Fruit fly (Drosophila melanogaster) whole organism, embryonic: Measurements from ENCODE around the gene se.

Experiments used
- BEAF-32 ChIP-seq: fragments of 200-800 bp; sonication (Bioruptor generic); optimal IDR thresholded peaks from 3 replicates; lab custom pipeline; 2017; ENCODE audit warnings: missing biosample characterization, missing genetic modification characterization, mild to moderate bottlenecking, moderate library complexity, missing genetic modification reagents
- CG11504 ChIP-seq: fragments of 200-800 bp; sonication (Bioruptor generic); optimal IDR thresholded peaks from 3 replicates; lab custom pipeline; 2019; ENCODE audit warnings: missing biosample characterization, mild to moderate bottlenecking, missing genetic modification characterization, moderate library complexity
- CG11695 ChIP-seq: fragments of 200-800 bp; sonication (Bioruptor generic); IDR thresholded peaks from 3 replicates; pipeline ENCODE4 v1.3.6; 2022; ENCODE audit warnings: missing biosample characterization, missing genetic modification characterization
- CG13123 ChIP-seq: fragments of 200-800 bp; sonication (Bioruptor generic); optimal IDR thresholded peaks from 2 replicates; lab custom pipeline; 2016; ENCODE audit warnings: missing biosample characterization, missing genetic modification characterization
- CG14050 ChIP-seq: fragments of 200-800 bp; sonication (Bioruptor generic); IDR thresholded peaks from 3 replicates; pipeline ENCODE4 v1.3.6; 2022; ENCODE audit warnings: missing biosample characterization, missing genetic modification characterization
- CG14667 ChIP-seq: fragments of 200-800 bp; sonication (Bioruptor generic); IDR thresholded peaks from 2 replicates; pipeline ENCODE4 v1.3.6; 2022; ENCODE audit warnings: missing biosample characterization, missing genetic modification characterization
- CG15073 ChIP-seq: fragments of 200-800 bp; sonication (Bioruptor generic); optimal IDR thresholded peaks from 2 replicates; lab custom pipeline; 2016; ENCODE audit warnings: missing biosample characterization, missing genetic modification characterization
- CG17385 ChIP-seq: fragments of 200-800 bp; sonication (Bioruptor generic); optimal IDR thresholded peaks from 3 replicates; lab custom pipeline; 2018; ENCODE audit warnings: missing biosample characterization, mild to moderate bottlenecking, missing genetic modification characterization
- CG18262 ChIP-seq: fragments of 200-800 bp; optimal IDR thresholded peaks from 3 replicates; lab custom pipeline; 2019; ENCODE audit warnings: missing biosample characterization, mild to moderate bottlenecking, missing genetic modification characterization, moderate library complexity
- CG18619 ChIP-seq: fragments of 200-800 bp; sonication (Bioruptor generic); optimal IDR thresholded peaks from 3 replicates; lab custom pipeline; 2017; ENCODE audit warnings: missing biosample characterization, mild to moderate bottlenecking, missing genetic modification characterization
- CG18764 ChIP-seq: fragments of 200-800 bp; sonication (Bioruptor generic); optimal IDR thresholded peaks from 3 replicates; lab custom pipeline; 2016; ENCODE audit warnings: missing biosample characterization, missing genetic modification characterization
- CG34422 ChIP-seq: fragments of 200-800 bp; sonication (Bioruptor generic); IDR thresholded peaks from 3 replicates; pipeline ENCODE4 v1.3.6; 2022; ENCODE audit warnings: missing biosample characterization, missing genetic modification characterization
- CG3838 ChIP-seq: fragments of 200-800 bp; sonication (Bioruptor generic); optimal IDR thresholded peaks from 3 replicates; lab custom pipeline; 2016; ENCODE audit warnings: missing biosample characterization, missing genetic modification characterization
- CG4730 ChIP-seq: fragments of 200-800 bp; sonication (Bioruptor generic); IDR thresholded peaks from 2 replicates; pipeline ENCODE4 v1.3.6; 2022; ENCODE audit warnings: missing biosample characterization, missing genetic modification characterization
- CG6689 ChIP-seq: fragments of 200-800 bp; sonication (Bioruptor generic); IDR thresholded peaks from 2 replicates; pipeline ENCODE4 v1.3.6; 2022; ENCODE audit warnings: missing biosample characterization, missing genetic modification characterization
- CG7372 ChIP-seq: fragments of 200-800 bp; sonication (Bioruptor generic); IDR thresholded peaks from 2 replicates; pipeline ENCODE4 v1.3.6; 2022; ENCODE audit warnings: missing biosample characterization, missing genetic modification characterization
- CG8944 ChIP-seq: fragments of 200-800 bp; sonication (Bioruptor generic); optimal IDR thresholded peaks from 3 replicates; lab custom pipeline; 2016; ENCODE audit warnings: missing biosample characterization, missing genetic modification characterization
- CG9727 ChIP-seq: fragments of 200-800 bp; sonication (Bioruptor generic); optimal IDR thresholded peaks from 3 replicates; lab custom pipeline; 2017; ENCODE audit warnings: missing biosample characterization, mild to moderate bottlenecking, missing genetic modification characterization
- Deaf1 ChIP-seq: fragments of 200-800 bp; optimal IDR thresholded peaks from 3 replicates; lab custom pipeline; 2019; ENCODE audit warnings: missing biosample characterization, mild to moderate bottlenecking, missing genetic modification characterization, moderate library complexity
- Dp ChIP-seq: fragments of 200-800 bp; sonication (Bioruptor generic); optimal IDR thresholded peaks from 2 replicates; lab custom pipeline; 2018; ENCODE audit warnings: missing biosample characterization, mild to moderate bottlenecking, missing genetic modification characterization, moderate library complexity
- Dref ChIP-seq: fragments of 200-800 bp; sonication (Bioruptor generic); IDR thresholded peaks from 2 replicates; pipeline ENCODE4 v1.3.6; 2022; ENCODE audit warnings: missing biosample characterization, missing genetic modification characterization
- ERR ChIP-seq: fragments of 200-800 bp; sonication (Bioruptor generic); optimal IDR thresholded peaks from 2 replicates; lab custom pipeline; 2016; ENCODE audit warnings: missing biosample characterization, missing genetic modification characterization
- Ets65A ChIP-seq: fragments of 200-800 bp; sonication (Bioruptor generic); peaks from one replicate; lab custom pipeline; 2016; ENCODE audit warnings: missing biosample characterization, missing genetic modification characterization
- Hey ChIP-seq: fragments of 200-800 bp; sonication (Bioruptor generic); optimal IDR thresholded peaks from 3 replicates; lab custom pipeline; 2018; ENCODE audit warnings: missing biosample characterization, mild to moderate bottlenecking, missing genetic modification characterization
- Lim3 ChIP-seq: fragments of 200-800 bp; sonication (Bioruptor generic); IDR thresholded peaks from 2 replicates; pipeline ENCODE4 v1.3.6; 2022; ENCODE audit warnings: missing biosample characterization, missing genetic modification characterization
- MBD-R2 ChIP-seq: fragments of 200-800 bp; sonication (Bioruptor generic); IDR thresholded peaks from 2 replicates; pipeline ENCODE4 v1.3.6; 2022; ENCODE audit warnings: missing biosample characterization, missing genetic modification characterization
- Oli ChIP-seq: fragments of 200-800 bp; sonication (Bioruptor generic); optimal IDR thresholded peaks from 2 replicates; lab custom pipeline; 2018; ENCODE audit warnings: missing biosample characterization, mild to moderate bottlenecking, missing genetic modification characterization, moderate library complexity
- al ChIP-seq: fragments of 200-800 bp; sonication (Bioruptor generic); IDR thresholded peaks from 2 replicates; pipeline ENCODE4 v1.3.6; 2022; ENCODE audit warnings: missing biosample characterization, missing genetic modification characterization
- ash1 ChIP-seq: fragments of 200-800 bp; sonication (Bioruptor generic); optimal IDR thresholded peaks from 2 replicates; lab custom pipeline; 2018; ENCODE audit warnings: missing biosample characterization, mild to moderate bottlenecking, missing genetic modification characterization
- cas ChIP-seq: fragments of 200-800 bp; sonication (Bioruptor generic); IDR thresholded peaks from 2 replicates; pipeline ENCODE4 v1.3.6; 2022; ENCODE audit warnings: missing biosample characterization, missing genetic modification characterization
- chif ChIP-seq, 2 experiments: fragments of 200-800 bp; sonication (Bioruptor generic); optimal IDR thresholded peaks; 3 replicates each; lab custom pipeline; 2016; ENCODE audit warnings: missing biosample characterization in 2 of 2, missing genetic modification characterization in 2 of 2
- dm ChIP-seq: fragments of 200-800 bp; sonication (Bioruptor generic); optimal IDR thresholded peaks from 3 replicates; lab custom pipeline; 2016; ENCODE audit warnings: missing biosample characterization, missing genetic modification characterization
- fd96Cb ChIP-seq: fragments of 200-800 bp; sonication (Bioruptor generic); optimal IDR thresholded peaks from 2 replicates; lab custom pipeline; 2018; ENCODE audit warnings: missing biosample characterization, mild to moderate bottlenecking, missing genetic modification characterization, moderate library complexity
- gcm ChIP-seq: fragments of 200-800 bp; sonication (Bioruptor generic); optimal IDR thresholded peaks from 2 replicates; lab custom pipeline; 2019; ENCODE audit warnings: missing biosample characterization, mild to moderate bottlenecking, missing genetic modification characterization, moderate library complexity
- grau ChIP-seq: fragments of 200-800 bp; optimal IDR thresholded peaks from 3 replicates; lab custom pipeline; 2019; ENCODE audit warnings: missing biosample characterization, mild to moderate bottlenecking, missing genetic modification characterization, moderate library complexity
- h ChIP-seq: fragments of >200 bp; optimal IDR thresholded peaks from 2 replicates; lab custom pipeline; 2017
- her ChIP-seq: fragments of 200-800 bp; sonication (Bioruptor generic); optimal IDR thresholded peaks from 2 replicates; lab custom pipeline; 2016; ENCODE audit warnings: missing biosample characterization, missing genetic modification characterization
- jing ChIP-seq: fragments of 200-800 bp; sonication (Bioruptor generic); optimal IDR thresholded peaks from 2 replicates; lab custom pipeline; 2018; ENCODE audit warnings: missing biosample characterization, mild to moderate bottlenecking, missing genetic modification characterization
- jumu ChIP-seq: fragments of 200-800 bp; sonication (Bioruptor generic); optimal IDR thresholded peaks from 3 replicates; lab custom pipeline; 2016; ENCODE audit warnings: missing biosample characterization, missing genetic modification characterization
- onecut ChIP-seq: fragments of 200-800 bp; sonication (Bioruptor generic); IDR thresholded peaks from 2 replicates; pipeline ENCODE4 v1.3.6; 2022; ENCODE audit warnings: missing biosample characterization, missing genetic modification characterization
- otp ChIP-seq: fragments of 200-800 bp; sonication (Bioruptor generic); IDR thresholded peaks from 3 replicates; pipeline ENCODE4, ENCODE4 v1.3.6; 2022; ENCODE audit warnings: missing biosample characterization, missing genetic modification characterization
- pb ChIP-seq: fragments of 200-800 bp; sonication (Bioruptor generic); optimal IDR thresholded peaks from 3 replicates; lab custom pipeline; 2016; ENCODE audit warnings: missing biosample characterization, missing genetic modification characterization
- repo ChIP-seq: fragments of 200-800 bp; sonication (Bioruptor generic); optimal IDR thresholded peaks from 2 replicates; lab custom pipeline; 2016; ENCODE audit warnings: missing biosample characterization, missing genetic modification characterization
- sisA ChIP-seq: fragments of 200-800 bp; sonication (Bioruptor generic); IDR thresholded peaks from 2 replicates; pipeline ENCODE4 v1.3.6; 2022; ENCODE audit warnings: missing biosample characterization, missing genetic modification characterization
- so ChIP-seq: fragments of 200-800 bp; sonication (Bioruptor generic); IDR thresholded peaks from 3 replicates; pipeline ENCODE4 v1.3.6; 2022; ENCODE audit warnings: missing biosample characterization, missing genetic modification characterization
- tin ChIP-seq: fragments of 200-800 bp; sonication (Bioruptor generic); optimal IDR thresholded peaks from 3 replicates; lab custom pipeline; 2016; ENCODE audit warnings: missing biosample characterization, missing genetic modification characterization
- tll ChIP-seq, 2 experiments: fragments of 200-800 bp in 1 of 2; fragments of >200 bp in 1 of 2; sonication (Bioruptor generic) in 1 of 2; optimal IDR thresholded peaks; 2 replicates each; lab custom pipeline; 2017 to 2019; ENCODE audit warnings: missing biosample characterization in 2 of 2, missing genetic modification characterization in 2 of 2, mild to moderate bottlenecking in 1 of 2, moderate library complexity in 1 of 2
- tna ChIP-seq: fragments of 200-800 bp; sonication (Bioruptor generic); IDR thresholded peaks from 2 replicates; pipeline ENCODE4 v1.3.6; 2022; ENCODE audit warnings: missing biosample characterization, missing genetic modification characterization; ENCODE audit not compliant: partially characterized antibody
- unpg ChIP-seq: fragments of 200-800 bp; sonication (Bioruptor generic); optimal IDR thresholded peaks from 3 replicates; lab custom pipeline; 2018; ENCODE audit warnings: missing biosample characterization, mild to moderate bottlenecking, missing genetic modification characterization, moderate library complexity
- zen ChIP-seq: fragments of 200-800 bp; sonication (Bioruptor generic); optimal IDR thresholded peaks from 3 replicates; lab custom pipeline; 2018; ENCODE audit warnings: missing biosample characterization, mild to moderate bottlenecking, missing genetic modification characterization, moderate library complexity

Gene se

dm6 chr3L:8520252-8520651, at the start of gene se:
TSS of gene se (plus strand) at chr3L:8520552.
- TF ChIP-seq h: no peak
- no peak for TF ChIP-seq al
- no peak for TF ChIP-seq sisA
- TF ChIP-seq cas: no peak
- TF ChIP-seq CG34422: no peak
- TF ChIP-seq CG6689 (GFP tag; lab: Robert Waterston, UW): no peak
- TF ChIP-seq CG11695 (GFP tag; lab: Robert Waterston, UW): no peak
- TF ChIP-seq tna (GFP tag; lab: Robert Waterston, UW): no peak

dm6 chr3L:8480944-8481343, 39.4 kb upstream of the se start:
- no peak for TF ChIP-seq CG18619 (GFP tag; lab: Kevin White, UChicago)
- TF ChIP-seq tll (GFP tag; optimal IDR thresholded peaks at IDR 0.05; lab: Kevin White, UChicago): peak in 1 of 2 experiments; percentile 28
- TF ChIP-seq zen: peak; percentile 91
- no peak for TF ChIP-seq Dref (GFP tag; lab: Robert Waterston, UW)
- no peak for TF ChIP-seq CG8944
- no peak for TF ChIP-seq chif (GFP tag; optimal IDR thresholded peaks at IDR 0.05; lab: Kevin White, UChicago)
- TF ChIP-seq CG15073 (GFP tag; lab: Kevin White, UChicago): no peak
- TF ChIP-seq Ets65A (GFP tag; lab: Kevin White, UChicago): peak; percentile 41

- TF ChIP-seq BEAF-32 (GFP tag; lab: Kevin White, UChicago) (peak; percentile 23), CG17385 (GFP tag; lab: Kevin White, UChicago) (peak; percentile 67), jing (no peak), CG18262 (tag; lab: Kevin White, UChicago) (peak; percentile 72), Deaf1 (tag; lab: Kevin White, UChicago) (peak; percentile 23), CG11504 (tag; lab: Kevin White, UChicago) (no peak), fd96Cb (peak; percentile 50), CG14667 (peak; percentile 21; the same call in 1 of the 2 replicates), repo (GFP tag; lab: Kevin White, UChicago) (peak; percentile 18), onecut (GFP tag; lab: Robert Waterston, UW) (peak; percentile 44; the same call in 1 of the 2 replicates), MBD-R2 (peak; percentile 84), her (GFP tag; lab: Kevin White, UChicago) (peak; percentile 18), CG9727 (GFP tag; lab: Kevin White, UChicago) (peak; percentile 66), tin (GFP tag; lab: Kevin White, UChicago) (peak; percentile 70), jumu (GFP tag; lab: Kevin White, UChicago) (no peak), Dp (GFP tag; lab: Kevin White, UChicago) (peak; percentile 63), Hey (tag; lab: Kevin White, UChicago) (no peak), ash1 (no peak), gcm (peak; percentile 66), pb (GFP tag; lab: Kevin White, UChicago) (peak; percentile 11), Lim3 (GFP tag; lab: Robert Waterston, UW) (no peak), CG4730 (GFP tag; lab: Robert Waterston, UW) (no peak), CG14050 (GFP tag; lab: Robert Waterston, UW) (peak; percentile 30; the same call in 1 of the 3 replicates), grau (tag; lab: Kevin White, UChicago) (peak; percentile 70), CG3838 (GFP tag; lab: Kevin White, UChicago) (peak; percentile 61), CG13123 (GFP tag; lab: Kevin White, UChicago) (peak; percentile 34), dm (GFP tag; lab: Kevin White, UChicago) (peak; percentile 54), ERR (GFP tag; lab: Kevin White, UChicago) (no peak), Oli (tag; lab: Kevin White, UChicago) (peak; percentile 33), otp (GFP tag; lab: Robert Waterston, UW) (peak; percentile 52; the same call in 1 of the 3 replicates), so (GFP tag; lab: Robert Waterston, UW) (no peak), CG7372 (GFP tag; lab: Robert Waterston, UW) (peak; percentile 60), CG18764 (GFP tag; lab: Kevin White, UChicago) (peak; percentile 17), unpg (GFP tag; lab: Kevin White, UChicago) (peak; percentile 84), cas (no peak)
These were observed 13.3 kb upstream of the se start, which contains the start of gene CG43163 for dm6 chr3L:8506975-8507441. TSS of gene CG43163 (minus strand) at chr3L:8507146.
